Worm (Caenorhabditis elegans) whole organism, L4/young adult: ENCODE data around the gene sedl-1.

ENCODE experiments used
- W03F9.2 ChIP-seq: fragments of 150-350 bp; optimal IDR thresholded peaks from 2 replicates; lab custom pipeline; 2014; ENCODE audit warnings: missing biosample characterization, missing genetic modification characterization
- him-1 ChIP-seq: sonication (generic microtip); optimal IDR thresholded peaks from 2 replicates; lab custom pipeline; 2016; ENCODE audit warnings: missing genotype, missing genetic modification reagents, missing genetic modification characterization, missing compliant biosample characterization

DNA sequence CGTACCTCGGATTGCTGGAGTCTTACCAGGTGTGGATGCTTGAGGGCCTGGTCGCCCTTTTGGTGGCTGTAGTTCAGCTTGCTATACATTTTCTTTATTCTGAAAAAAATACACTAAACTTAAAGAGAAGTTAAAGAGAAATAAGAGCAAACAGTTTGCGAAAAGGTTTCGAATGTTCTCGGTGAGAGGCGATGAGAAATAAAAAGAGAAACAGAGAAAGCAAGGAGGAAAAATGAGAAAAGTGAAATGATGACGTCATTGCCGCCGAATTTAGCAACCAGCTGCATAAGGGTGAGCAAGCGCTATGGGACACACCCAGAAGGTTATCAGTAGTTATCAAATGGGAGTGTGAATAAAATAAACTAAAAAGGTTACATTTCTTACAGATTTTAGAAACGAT is 13.7 kb upstream of the sedl-1 start, which contains the start of gene cebp-1:
- TF ChIP-seq him-1 (tag; lab: Kevin White, UChicago) (no peak), W03F9.2 (tag; lab: Kevin White, UChicago) (peak; percentile 39)
